Fruit fly (Drosophila melanogaster) whole organism, embryonic: ENCODE results near the gene CG42854.

Source experiments
- Abd-B ChIP-seq: fragments of 200-800 bp; sonication (Bioruptor generic); optimal IDR thresholded peaks from 2 replicates; lab custom pipeline; 2018; ENCODE audit warnings: missing biosample characterization, mild to moderate bottlenecking, missing genetic modification characterization, moderate library complexity
- CG10959 ChIP-seq: fragments of 200-800 bp; sonication (Bioruptor generic); IDR thresholded peaks from 2 replicates; pipeline ENCODE4 v1.3.6; 2022; ENCODE audit warnings: missing biosample characterization, missing genetic modification characterization
- CG11247 ChIP-seq: fragments of 200-800 bp; sonication (Bioruptor generic); IDR thresholded peaks from 2 replicates; pipeline ENCODE4 v1.3.6; 2022; ENCODE audit warnings: missing biosample characterization, missing genetic modification characterization
- CG11504 ChIP-seq: fragments of 200-800 bp; sonication (Bioruptor generic); optimal IDR thresholded peaks from 3 replicates; lab custom pipeline; 2019; ENCODE audit warnings: missing biosample characterization, mild to moderate bottlenecking, missing genetic modification characterization, moderate library complexity
- CG12071 ChIP-seq: fragments of 200-800 bp; sonication (Bioruptor generic); optimal IDR thresholded peaks from 3 replicates; lab custom pipeline; 2018; ENCODE audit warnings: missing biosample characterization, mild to moderate bottlenecking, missing genetic modification characterization
- CG12299 ChIP-seq: fragments of 200-800 bp; sonication (Bioruptor generic); optimal IDR thresholded peaks from 2 replicates; lab custom pipeline; 2018; ENCODE audit warnings: missing biosample characterization, mild to moderate bottlenecking, missing genetic modification characterization
- CG13894 ChIP-seq: fragments of 200-800 bp; sonication (Bioruptor generic); optimal IDR thresholded peaks from 3 replicates; lab custom pipeline; 2018; ENCODE audit warnings: missing biosample characterization, mild to moderate bottlenecking, missing genetic modification characterization, moderate library complexity
- CG14014 ChIP-seq: fragments of 200-800 bp; sonication (Bioruptor generic); IDR thresholded peaks from 2 replicates; pipeline ENCODE4 v1.3.6; 2022; ENCODE audit warnings: missing biosample characterization, missing genetic modification characterization
- CG14050 ChIP-seq: fragments of 200-800 bp; sonication (Bioruptor generic); IDR thresholded peaks from 3 replicates; pipeline ENCODE4 v1.3.6; 2022; ENCODE audit warnings: missing biosample characterization, missing genetic modification characterization
- CG15269 ChIP-seq: fragments of 200-800 bp; sonication (Bioruptor generic); optimal IDR thresholded peaks from 2 replicates; lab custom pipeline; 2018; ENCODE audit warnings: missing biosample characterization, mild to moderate bottlenecking, missing genetic modification characterization, moderate library complexity
- CG1529 ChIP-seq: fragments of 200-800 bp; sonication (Bioruptor generic); optimal IDR thresholded peaks from 3 replicates; lab custom pipeline; 2018; ENCODE audit warnings: missing biosample characterization, missing genetic modification characterization
- CG30403 ChIP-seq: fragments of 200-800 bp; sonication (Bioruptor generic); optimal IDR thresholded peaks from 3 replicates; lab custom pipeline; 2016; ENCODE audit warnings: missing biosample characterization, missing genetic modification characterization
- CG3065 ChIP-seq: fragments of 200-800 bp; sonication (Bioruptor generic); optimal IDR thresholded peaks from 2 replicates; lab custom pipeline; 2016; ENCODE audit warnings: missing biosample characterization, missing genetic modification characterization
- CG34224 ChIP-seq: fragments of 200-800 bp; sonication (Bioruptor generic); IDR thresholded peaks from 3 replicates; pipeline ENCODE4 v1.3.6; 2022; ENCODE audit warnings: missing biosample characterization, missing genetic modification characterization; ENCODE audit not compliant: partially characterized antibody
- CG4707 ChIP-seq: fragments of 200-800 bp; sonication (Bioruptor generic); optimal IDR thresholded peaks from 2 replicates; lab custom pipeline; 2018; ENCODE audit warnings: missing biosample characterization, mild to moderate bottlenecking, missing genetic modification characterization, moderate library complexity
- CG6689 ChIP-seq: fragments of 200-800 bp; sonication (Bioruptor generic); IDR thresholded peaks from 2 replicates; pipeline ENCODE4 v1.3.6; 2022; ENCODE audit warnings: missing biosample characterization, missing genetic modification characterization
- CG9609 ChIP-seq: fragments of 200-800 bp; sonication (Bioruptor generic); optimal IDR thresholded peaks from 3 replicates; lab custom pipeline; 2016; ENCODE audit warnings: missing biosample characterization, missing genetic modification characterization
- CG9876 ChIP-seq: fragments of 200-800 bp; sonication (Bioruptor generic); optimal IDR thresholded peaks from 2 replicates; lab custom pipeline; 2016; ENCODE audit warnings: missing biosample characterization, missing genetic modification characterization
- CrebB ChIP-seq: fragments of 200-800 bp; sonication (Bioruptor generic); optimal IDR thresholded peaks from 3 replicates; lab custom pipeline; 2018; ENCODE audit warnings: missing biosample characterization, mild to moderate bottlenecking, missing genetic modification characterization
- Deaf1 ChIP-seq: fragments of 200-800 bp; optimal IDR thresholded peaks from 3 replicates; lab custom pipeline; 2019; ENCODE audit warnings: missing biosample characterization, mild to moderate bottlenecking, missing genetic modification characterization, moderate library complexity
- Dip2 ChIP-seq: fragments of 200-800 bp; sonication (Bioruptor generic); IDR thresholded peaks from 2 replicates; pipeline ENCODE4 v1.3.6; 2022; ENCODE audit warnings: missing biosample characterization, missing genetic modification characterization
- Drgx ChIP-seq: fragments of 200-800 bp; sonication (Bioruptor generic); IDR thresholded peaks from 2 replicates; pipeline ENCODE4 v1.3.6; 2022; ENCODE audit warnings: missing biosample characterization, missing genetic modification characterization
- Hr39 ChIP-seq: fragments of >200 bp; optimal IDR thresholded peaks from 2 replicates; lab custom pipeline; 2017
- Hsf ChIP-seq: fragments of 200-800 bp; sonication (Bioruptor generic); optimal IDR thresholded peaks from 3 replicates; lab custom pipeline; 2016; ENCODE audit warnings: missing biosample characterization, missing genetic modification characterization
- Max ChIP-seq: fragments of 200-800 bp; sonication (Bioruptor generic); optimal IDR thresholded peaks from 2 replicates; lab custom pipeline; 2016; ENCODE audit warnings: missing biosample characterization, mild to moderate bottlenecking, missing genetic modification characterization
- Mrtf ChIP-seq: fragments of 200-800 bp; sonication (Bioruptor generic); IDR thresholded peaks from 3 replicates; pipeline ENCODE4 v1.3.6; 2022; ENCODE audit warnings: missing biosample characterization, missing genetic modification characterization
- NK7.1 ChIP-seq: fragments of 200-800 bp; sonication (Bioruptor generic); optimal IDR thresholded peaks from 3 replicates; lab custom pipeline; 2016; ENCODE audit warnings: missing biosample characterization, missing genetic modification characterization
- Poxn ChIP-seq: fragments of 200-800 bp; sonication (Bioruptor generic); IDR thresholded peaks from 2 replicates; pipeline ENCODE4 v1.3.6; 2022; ENCODE audit warnings: missing biosample characterization, missing genetic modification characterization
- ara ChIP-seq: fragments of 200-800 bp; sonication (Bioruptor generic); IDR thresholded peaks from 2 replicates; pipeline ENCODE4 v1.3.6; 2022; ENCODE audit warnings: missing biosample characterization, missing genetic modification characterization
- bcd ChIP-seq: fragments of 200-800 bp; sonication (Bioruptor generic); optimal IDR thresholded peaks from 2 replicates; lab custom pipeline; 2017; ENCODE audit warnings: missing biosample characterization, mild to moderate bottlenecking, missing genetic modification characterization
- btn ChIP-seq: fragments of 200-800 bp; sonication (Bioruptor generic); optimal IDR thresholded peaks from 2 replicates; lab custom pipeline; 2016; ENCODE audit warnings: missing biosample characterization, missing genetic modification characterization
- chinmo ChIP-seq: fragments of 200-800 bp; sonication (Bioruptor generic); IDR thresholded peaks from 4 replicates; pipeline ENCODE4 v1.3.6; 2022; ENCODE audit warnings: missing biosample characterization, missing genetic modification characterization; ENCODE audit not compliant: partially characterized antibody
- da ChIP-seq: fragments of 200-800 bp; sonication (Bioruptor generic); optimal IDR thresholded peaks from 2 replicates; lab custom pipeline; 2016; ENCODE audit warnings: missing biosample characterization, missing genetic modification characterization
- disco-r ChIP-seq: fragments of 200-800 bp; sonication (Bioruptor generic); optimal IDR thresholded peaks from 2 replicates; lab custom pipeline; 2016; ENCODE audit warnings: missing biosample characterization, missing genetic modification characterization
- dm ChIP-seq: fragments of 200-800 bp; sonication (Bioruptor generic); optimal IDR thresholded peaks from 3 replicates; lab custom pipeline; 2016; ENCODE audit warnings: missing biosample characterization, missing genetic modification characterization
- en ChIP-seq: fragments of 200-800 bp; sonication (Bioruptor generic); optimal IDR thresholded peaks from 2 replicates; lab custom pipeline; 2016; ENCODE audit warnings: missing biosample characterization, missing genetic modification characterization
- fru ChIP-seq: fragments of >200 bp; optimal IDR thresholded peaks from 2 replicates; lab custom pipeline; 2017
- fu2 ChIP-seq: fragments of 200-800 bp; sonication (Bioruptor generic); optimal IDR thresholded peaks from 2 replicates; lab custom pipeline; 2016; ENCODE audit warnings: missing biosample characterization, missing genetic modification characterization
- gcm2 ChIP-seq: fragments of 200-800 bp; sonication (Bioruptor generic); optimal IDR thresholded peaks from 2 replicates; lab custom pipeline; 2016; ENCODE audit warnings: missing biosample characterization, missing genetic modification characterization
- gt ChIP-seq: fragments of 200-800 bp; sonication (Bioruptor generic); IDR thresholded peaks from 2 replicates; pipeline ENCODE4 v1.3.6; 2022; ENCODE audit warnings: missing biosample characterization, missing genetic modification characterization
- ham ChIP-seq: fragments of 200-800 bp; sonication (Bioruptor generic); IDR thresholded peaks from 2 replicates; pipeline ENCODE4 v1.3.6; 2022; ENCODE audit warnings: missing biosample characterization, missing genetic modification characterization
- hbn ChIP-seq: fragments of 200-800 bp; sonication (Bioruptor generic); IDR thresholded peaks from 2 replicates; pipeline ENCODE4 v1.3.6; 2022; ENCODE audit warnings: missing biosample characterization, missing genetic modification characterization; ENCODE audit not compliant: partially characterized antibody
- her ChIP-seq: fragments of 200-800 bp; sonication (Bioruptor generic); optimal IDR thresholded peaks from 2 replicates; lab custom pipeline; 2016; ENCODE audit warnings: missing biosample characterization, missing genetic modification characterization
- lov ChIP-seq, 2 experiments: fragments of 200-800 bp in 1 of 2; fragments of >200 bp in 1 of 2; sonication (Bioruptor generic) in 1 of 2; IDR thresholded peaks in 1 of 2; optimal IDR thresholded peaks in 1 of 2; 2 replicates in 1 of 2; 3 replicates in 1 of 2; pipeline versions ENCODE4 v1.3.6 to Lab custom; 2017 to 2022; ENCODE audit warnings: missing biosample characterization in 1 of 2, missing genetic modification characterization in 1 of 2
- nerfin-2 ChIP-seq: fragments of 200-800 bp; sonication (Bioruptor generic); IDR thresholded peaks from 2 replicates; pipeline ENCODE4 v1.3.6; 2022; ENCODE audit warnings: missing biosample characterization, missing genetic modification characterization; ENCODE audit not compliant: partially characterized antibody
- onecut ChIP-seq: fragments of 200-800 bp; sonication (Bioruptor generic); IDR thresholded peaks from 2 replicates; pipeline ENCODE4 v1.3.6; 2022; ENCODE audit warnings: missing biosample characterization, missing genetic modification characterization
- salm ChIP-seq: fragments of 200-800 bp; sonication (Bioruptor generic); optimal IDR thresholded peaks from 2 replicates; lab custom pipeline; 2018; ENCODE audit warnings: missing biosample characterization, mild to moderate bottlenecking, missing genetic modification characterization
- sqz ChIP-seq: fragments of 200-800 bp; sonication (Bioruptor generic); optimal IDR thresholded peaks from 3 replicates; lab custom pipeline; 2018; ENCODE audit warnings: missing biosample characterization, mild to moderate bottlenecking, missing genetic modification characterization
- tgo ChIP-seq: fragments of 200-800 bp; sonication (Bioruptor generic); IDR thresholded peaks from 3 replicates; pipeline ENCODE4 v1.3.6; 2022; ENCODE audit warnings: missing biosample characterization, missing genetic modification characterization
- toy ChIP-seq: fragments of 200-800 bp; sonication (Bioruptor generic); IDR thresholded peaks from 2 replicates; pipeline ENCODE4 v1.3.6; 2022; ENCODE audit warnings: missing biosample characterization, missing genetic modification characterization
- tup ChIP-seq: fragments of 200-800 bp; sonication (Bioruptor generic); optimal IDR thresholded peaks from 2 replicates; lab custom pipeline; 2016; ENCODE audit warnings: missing biosample characterization, mild to moderate bottlenecking, missing genetic modification characterization, moderate library complexity

The CG42854 gene

DNA sequence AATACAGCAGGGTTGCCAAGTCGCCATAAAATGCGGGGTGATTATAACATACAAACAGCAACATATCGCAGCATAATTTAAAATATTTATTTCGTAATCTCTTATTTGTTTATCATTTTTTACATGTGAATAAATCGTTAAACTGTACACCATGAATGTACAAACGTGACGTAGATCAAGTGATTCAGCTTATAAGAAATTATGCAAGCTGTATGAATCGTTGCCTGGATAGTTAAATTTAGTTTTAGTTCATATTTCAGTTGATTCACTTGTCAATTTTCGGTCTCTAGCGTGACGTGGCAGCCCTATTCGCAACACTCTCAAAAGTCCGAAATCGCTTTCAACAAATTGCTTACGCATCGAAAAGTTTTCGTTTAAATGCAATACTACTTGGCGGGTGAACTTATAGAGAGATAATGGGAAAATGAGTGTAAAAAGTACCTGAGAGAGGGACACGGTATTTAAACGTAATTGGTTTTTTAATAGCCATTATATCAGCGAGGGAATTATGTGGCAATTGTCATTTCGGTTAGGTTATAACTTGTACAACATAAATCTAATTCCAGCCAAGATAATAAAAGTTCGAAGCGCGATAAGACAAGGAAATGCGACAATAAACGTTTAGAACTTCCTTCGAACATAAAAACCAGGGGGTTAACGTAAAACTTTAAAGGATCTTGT, 45.4 kb upstream of the CG42854 start (continued):
- TF ChIP-seq CG6689 (GFP tag; lab: Robert Waterston, UW) (peak; percentile 62), her (GFP tag; lab: Kevin White, UChicago) (peak; percentile 15), da (GFP tag; lab: Kevin White, UChicago) (no peak), Drgx (no peak), CG15269 (tag; lab: Kevin White, UChicago) (peak; percentile 83), Hsf (GFP tag; lab: Kevin White, UChicago) (peak; percentile 71), CG34224 (GFP tag; lab: Robert Waterston, UW) (no peak), fru (lab: Kevin White, UChicago) (no peak), gt (0 out of 2 replicates have a peak, but pooled peaks have one; percentile 30), nerfin-2 (GFP tag; lab: Robert Waterston, UW) (no peak), disco-r (no peak), en (GFP tag; lab: Kevin White, UChicago) (peak; percentile 14), onecut (GFP tag; lab: Robert Waterston, UW) (peak; percentile 40), ham (GFP tag; lab: Robert Waterston, UW) (no peak), gcm2 (GFP tag; lab: Kevin White, UChicago) (peak; percentile 38), Abd-B (GFP tag; lab: Kevin White, UChicago) (peak; percentile 47), Max (GFP tag; lab: Kevin White, UChicago) (peak; percentile 48), Deaf1 (tag; lab: Kevin White, UChicago) (peak; percentile 46), CrebB (tag; lab: Kevin White, UChicago) (no peak), CG11247 (GFP tag; lab: Robert Waterston, UW) (no peak), CG3065 (no peak), CG14014 (GFP tag; lab: Robert Waterston, UW) (peak; percentile 73), hbn (GFP tag; lab: Robert Waterston, UW) (no peak), salm (tag; lab: Kevin White, UChicago) (peak; percentile 58), CG9876 (GFP tag; lab: Kevin White, UChicago) (no peak), NK7.1 (GFP tag; lab: Kevin White, UChicago) (no peak), lov (optimal IDR thresholded peaks at IDR 0.05; lab: Kevin White, UChicago) (no peak), lov (GFP tag; IDR thresholded peaks at IDR 0.05; lab: Robert Waterston, UW) (no peak), CG12299 (tag; lab: Kevin White, UChicago) (peak; percentile 30), CG4707 (GFP tag; lab: Kevin White, UChicago) (no peak), Dip2 (GFP tag; lab: Robert Waterston, UW) (no peak), CG12071 (GFP tag; lab: Kevin White, UChicago) (peak; percentile 51), tgo (GFP tag; lab: Robert Waterston, UW) (peak; percentile 66; the same call in 2 of the 3 replicates), bcd (GFP tag; lab: Kevin White, UChicago) (peak; percentile 75), btn (GFP tag; lab: Kevin White, UChicago) (no peak), CG30403 (GFP tag; lab: Kevin White, UChicago) (peak; percentile 74), fu2 (GFP tag; lab: Kevin White, UChicago) (peak; percentile 28), Mrtf (GFP tag; lab: Robert Waterston, UW) (no peak), CG11504 (tag; lab: Kevin White, UChicago) (peak; percentile 86), dm (GFP tag; lab: Kevin White, UChicago) (no peak), CG14050 (GFP tag; lab: Robert Waterston, UW) (peak; percentile 39; the same call in 2 of the 3 replicates), tup (GFP tag; lab: Kevin White, UChicago) (no peak), chinmo (GFP tag; lab: Robert Waterston, UW) (no peak), Hr39 (lab: Kevin White, UChicago) (no peak), toy (GFP tag; lab: Robert Waterston, UW) (no peak), Poxn (no peak), CG1529 (GFP tag; lab: Kevin White, UChicago) (peak; percentile 51), CG10959 (no peak), CG9609 (GFP tag; lab: Kevin White, UChicago) (peak; percentile 25), sqz (peak; percentile 39), ara (no peak), CG13894 (tag; lab: Kevin White, UChicago) (peak; percentile 47)
